Fruit fly (Drosophila melanogaster): ENCODE results near the gene CG14708.

DNA sequence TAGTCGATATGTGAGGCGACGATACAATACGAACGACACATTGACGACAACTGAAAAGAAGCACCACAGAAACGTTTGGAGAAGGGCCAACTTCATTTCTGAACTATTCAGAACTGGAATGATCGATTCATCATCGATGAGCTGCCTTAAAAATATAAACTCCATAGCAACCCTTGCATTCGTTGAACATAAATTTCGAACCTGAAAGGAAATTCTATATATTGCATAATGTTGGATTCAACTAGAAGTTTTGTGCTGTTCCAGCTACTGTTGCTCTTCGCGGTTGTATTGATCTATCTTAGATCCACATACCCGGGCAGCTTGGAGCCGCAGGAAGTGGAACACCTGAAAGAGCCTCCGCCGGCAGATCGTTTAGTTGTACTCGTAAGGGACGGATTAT, 24.7 kb downstream of the CG14708 start, which contains the start of the genes CG6790 and CG5342:
- no peak for TF ChIP-seq CG5204 (GFP tag; optimal IDR thresholded peaks at IDR 0.05)
- no peak for TF ChIP-seq Crg-1 (GFP tag; optimal IDR thresholded peaks at IDR 0.05)
- no peak for TF ChIP-seq CG7045 (GFP tag; optimal IDR thresholded peaks at IDR 0.05)
